Fruit fly (Drosophila melanogaster) whole organism, embryonic: ENCODE measurements around the gene CG5157.
A peak's percentile ranks its signal among the peaks of the same experiment; 100 is the strongest.

Experiments
- ATbp ChIP-seq: fragments of 200-800 bp; sonication (Bioruptor generic); optimal IDR thresholded peaks from 2 replicates; lab custom pipeline; 2017; ENCODE audit warnings: missing biosample characterization, mild to moderate bottlenecking, missing genetic modification characterization, missing genetic modification reagents
- Asciz ChIP-seq: fragments of 200-800 bp; sonication (Bioruptor generic); optimal IDR thresholded peaks from 2 replicates; lab custom pipeline; 2017; ENCODE audit warnings: missing biosample characterization, mild to moderate bottlenecking, missing genetic modification characterization, missing genetic modification reagents
- CG10321 ChIP-seq: fragments of 200-800 bp; sonication (Bioruptor generic); IDR thresholded peaks from 2 replicates; pipeline ENCODE4 v1.3.6; 2022; ENCODE audit warnings: missing biosample characterization, missing genetic modification characterization
- CG11093 ChIP-seq: fragments of 200-800 bp; sonication (Bioruptor generic); IDR thresholded peaks from 3 replicates; pipeline ENCODE4 v1.3.6; 2022; ENCODE audit warnings: missing biosample characterization, missing genetic modification characterization
- CG11456 ChIP-seq: fragments of 200-800 bp; sonication (Bioruptor generic); IDR thresholded peaks from 3 replicates; pipeline ENCODE4 v1.3.6; 2022; ENCODE audit warnings: missing biosample characterization, missing genetic modification characterization
- CG11504 ChIP-seq: fragments of 200-800 bp; sonication (Bioruptor generic); optimal IDR thresholded peaks from 3 replicates; lab custom pipeline; 2019; ENCODE audit warnings: missing biosample characterization, mild to moderate bottlenecking, missing genetic modification characterization, moderate library complexity
- CG15269 ChIP-seq: fragments of 200-800 bp; sonication (Bioruptor generic); optimal IDR thresholded peaks from 2 replicates; lab custom pipeline; 2018; ENCODE audit warnings: missing biosample characterization, mild to moderate bottlenecking, missing genetic modification characterization, moderate library complexity
- CG17361 ChIP-seq: fragments of 200-800 bp; sonication (Bioruptor generic); IDR thresholded peaks from 3 replicates; pipeline ENCODE4 v1.3.6; 2022; ENCODE audit warnings: missing biosample characterization, missing genetic modification characterization
- CG18262 ChIP-seq: fragments of 200-800 bp; optimal IDR thresholded peaks from 3 replicates; lab custom pipeline; 2019; ENCODE audit warnings: missing biosample characterization, mild to moderate bottlenecking, missing genetic modification characterization, moderate library complexity
- CG2712 ChIP-seq: fragments of 200-800 bp; optimal IDR thresholded peaks from 3 replicates; lab custom pipeline; 2019; ENCODE audit warnings: missing biosample characterization, mild to moderate bottlenecking, missing genetic modification characterization, moderate library complexity
- CG30020 ChIP-seq: fragments of 200-800 bp; optimal IDR thresholded peaks from 2 replicates; lab custom pipeline; 2019; ENCODE audit warnings: missing biosample characterization, mild to moderate bottlenecking, missing genetic modification characterization, moderate library complexity
- CG31441 ChIP-seq: fragments of 200-800 bp; sonication (Bioruptor generic); IDR thresholded peaks from 2 replicates; pipeline ENCODE4 v1.3.6; 2022; ENCODE audit warnings: missing biosample characterization, missing genetic modification characterization
- CG32772 ChIP-seq: fragments of 200-800 bp; sonication (Bioruptor generic); IDR thresholded peaks from 2 replicates; pipeline ENCODE4 v1.3.6; 2022; ENCODE audit warnings: missing biosample characterization, missing genetic modification characterization
- CG3995 ChIP-seq: fragments of 200-800 bp; sonication (Bioruptor generic); optimal IDR thresholded peaks from 3 replicates; lab custom pipeline; 2016; ENCODE audit warnings: missing biosample characterization, missing genetic modification characterization
- CG4282 ChIP-seq: fragments of 200-800 bp; sonication (Bioruptor generic); optimal IDR thresholded peaks from 2 replicates; lab custom pipeline; 2016; ENCODE audit warnings: missing biosample characterization, missing genetic modification characterization
- CG6765 ChIP-seq: fragments of 200-800 bp; sonication (Bioruptor generic); optimal IDR thresholded peaks from 3 replicates; lab custom pipeline; 2017; ENCODE audit warnings: missing biosample characterization, mild to moderate bottlenecking, missing genetic modification characterization
- CG6791 ChIP-seq: fragments of 200-800 bp; sonication (Bioruptor generic); IDR thresholded peaks from 3 replicates; pipeline ENCODE4 v1.3.6; 2022; ENCODE audit warnings: missing biosample characterization, missing genetic modification characterization; ENCODE audit not compliant: partially characterized antibody
- CG6854 ChIP-seq: fragments of 200-800 bp; sonication (Bioruptor generic); optimal IDR thresholded peaks from 3 replicates; lab custom pipeline; 2017; ENCODE audit warnings: missing biosample characterization, mild to moderate bottlenecking, missing genetic modification characterization
- CG9215 ChIP-seq: fragments of 200-800 bp; sonication (Bioruptor generic); IDR thresholded peaks from 2 replicates; pipeline ENCODE4 v1.3.6; 2022; ENCODE audit warnings: missing biosample characterization, missing genetic modification characterization
- Ets65A ChIP-seq: fragments of 200-800 bp; sonication (Bioruptor generic); peaks from one replicate; lab custom pipeline; 2016; ENCODE audit warnings: missing biosample characterization, missing genetic modification characterization
- Fer1 ChIP-seq: fragments of 200-800 bp; sonication (Bioruptor generic); optimal IDR thresholded peaks from 2 replicates; lab custom pipeline; 2017; ENCODE audit warnings: missing biosample characterization, mild to moderate bottlenecking, missing genetic modification characterization
- H15 ChIP-seq: fragments of 200-800 bp; sonication (Bioruptor generic); IDR thresholded peaks from 3 replicates; pipeline ENCODE4 v1.3.6; 2022; ENCODE audit warnings: missing biosample characterization, missing genetic modification characterization
- Hr51 ChIP-seq, 2 experiments: fragments of 200-800 bp; sonication (Bioruptor generic); optimal IDR thresholded peaks; 2 replicates in 1 of 2; 3 replicates in 1 of 2; lab custom pipeline; 2016 to 2018; ENCODE audit warnings: missing biosample characterization in 2 of 2, missing genetic modification characterization in 2 of 2, mild to moderate bottlenecking in 1 of 2, moderate library complexity in 1 of 2
- MTF-1 ChIP-seq: fragments of 200-800 bp; sonication (Bioruptor generic); optimal IDR thresholded peaks from 2 replicates; lab custom pipeline; 2018; ENCODE audit warnings: missing biosample characterization, mild to moderate bottlenecking, missing genetic modification characterization, borderline replicate concordance
- Med ChIP-seq: fragments of 200-800 bp; sonication (Bioruptor generic); peaks from one replicate; lab custom pipeline; 2016; ENCODE audit warnings: missing biosample characterization, missing genetic modification characterization, mild to moderate bottlenecking, inconsistent platforms, moderate library complexity
- Mrtf ChIP-seq: fragments of 200-800 bp; sonication (Bioruptor generic); IDR thresholded peaks from 3 replicates; pipeline ENCODE4 v1.3.6; 2022; ENCODE audit warnings: missing biosample characterization, missing genetic modification characterization
- Usf ChIP-seq: fragments of 200-800 bp; sonication (Bioruptor generic); optimal IDR thresholded peaks from 2 replicates; lab custom pipeline; 2017; ENCODE audit warnings: missing genotype, missing biosample characterization, missing genetic modification characterization
- Xrp1 ChIP-seq: fragments of 200-800 bp; sonication (Bioruptor generic); IDR thresholded peaks from 2 replicates; pipeline ENCODE4 v1.3.6; 2022; ENCODE audit warnings: missing biosample characterization, missing genetic modification characterization
- bsh ChIP-seq, 2 experiments: fragments of 200-800 bp; sonication (Bioruptor generic); optimal IDR thresholded peaks; 2 replicates each; lab custom pipeline; 2017 to 2018; ENCODE audit warnings: mild to moderate bottlenecking in 2 of 2, missing biosample characterization in 2 of 2, missing genetic modification characterization in 2 of 2, moderate library complexity in 1 of 2
- cwo ChIP-seq: fragments of 200-800 bp; sonication (Bioruptor generic); optimal IDR thresholded peaks from 3 replicates; lab custom pipeline; 2017; ENCODE audit warnings: missing biosample characterization, missing genetic modification characterization, mild to moderate bottlenecking, moderate library complexity, missing genetic modification reagents
- gcm2 ChIP-seq: fragments of 200-800 bp; sonication (Bioruptor generic); optimal IDR thresholded peaks from 2 replicates; lab custom pipeline; 2016; ENCODE audit warnings: missing biosample characterization, missing genetic modification characterization
- gem ChIP-seq: fragments of 200-800 bp; sonication (Bioruptor generic); optimal IDR thresholded peaks from 2 replicates; lab custom pipeline; 2019; ENCODE audit warnings: missing biosample characterization, mild to moderate bottlenecking, missing genetic modification characterization, moderate library complexity
- ham ChIP-seq: fragments of 200-800 bp; sonication (Bioruptor generic); IDR thresholded peaks from 2 replicates; pipeline ENCODE4 v1.3.6; 2022; ENCODE audit warnings: missing biosample characterization, missing genetic modification characterization
- hb ChIP-seq: fragments of 200-800 bp; sonication (Bioruptor generic); IDR thresholded peaks from 3 replicates; pipeline ENCODE4 v1.3.6; 2022; ENCODE audit warnings: missing biosample characterization, missing genetic modification characterization; ENCODE audit not compliant: partially characterized antibody
- lola ChIP-seq, 3 experiments: fragments of >200 bp in 2 of 3; fragments of 200-800 bp in 1 of 3; sonication (Bioruptor generic) in 1 of 3; optimal IDR thresholded peaks; 2 replicates each; lab custom pipeline; 2017 to 2019; ENCODE audit warnings: missing biosample characterization in 3 of 3, missing genetic modification characterization in 3 of 3, mild to moderate bottlenecking in 1 of 3, moderate library complexity in 1 of 3
- oc ChIP-seq: fragments of 200-800 bp; sonication (Bioruptor generic); optimal IDR thresholded peaks from 2 replicates; lab custom pipeline; 2018; ENCODE audit warnings: missing biosample characterization, mild to moderate bottlenecking, missing genetic modification characterization, moderate library complexity
- phol ChIP-seq: fragments of 200-800 bp; sonication (Bioruptor generic); optimal IDR thresholded peaks from 3 replicates; lab custom pipeline; 2018; ENCODE audit warnings: missing biosample characterization, mild to moderate bottlenecking, missing genetic modification characterization, moderate library complexity
- pnt ChIP-seq: fragments of 200-800 bp; sonication (Bioruptor generic); optimal IDR thresholded peaks from 3 replicates; lab custom pipeline; 2016; ENCODE audit warnings: missing biosample characterization, missing genetic modification characterization
- shn ChIP-seq: fragments of 200-800 bp; sonication (Bioruptor generic); optimal IDR thresholded peaks from 3 replicates; lab custom pipeline; 2016; ENCODE audit warnings: missing biosample characterization, missing genetic modification characterization
- slou ChIP-seq: fragments of 200-800 bp; sonication (Bioruptor generic); optimal IDR thresholded peaks from 3 replicates; lab custom pipeline; 2016; ENCODE audit warnings: missing biosample characterization, missing genetic modification characterization
- slp2 ChIP-seq: fragments of 200-800 bp; sonication (Bioruptor generic); optimal IDR thresholded peaks from 2 replicates; lab custom pipeline; 2016; ENCODE audit warnings: missing biosample characterization, missing genetic modification characterization
- sob ChIP-seq: fragments of 200-800 bp; sonication (Bioruptor generic); IDR thresholded peaks from 2 replicates; pipeline ENCODE4 v1.3.6; 2022; ENCODE audit warnings: missing biosample characterization, missing genetic modification characterization
- sug ChIP-seq: fragments of 200-800 bp; optimal IDR thresholded peaks from 2 replicates; lab custom pipeline; 2019; ENCODE audit warnings: missing biosample characterization, mild to moderate bottlenecking, missing genetic modification characterization, moderate library complexity
- zfh1 ChIP-seq: fragments of 200-800 bp; sonication (Bioruptor generic); IDR thresholded peaks from 3 replicates; pipeline ENCODE4 v1.3.6; 2022; ENCODE audit warnings: missing biosample characterization, missing genetic modification characterization

Gene CG5157

dm6 chr3L:16170006-16170405 is 32.3 kb upstream of the CG5157 start, which contains the start of gene CG33796 (continued):
- TF ChIP-seq lola (GFP tag; optimal IDR thresholded peaks at IDR 0.05; lab: Kevin White, UChicago), result no peak
- TF ChIP-seq shn (GFP tag; lab: Kevin White, UChicago), result no peak
- TF ChIP-seq, all 482 proteins: peak for 0

- TF ChIP-seq Med (GFP tag; lab: Kevin White, UChicago) (peak; percentile 50), gem (tag; lab: Kevin White, UChicago) (peak; percentile 22), CG6765 (GFP tag; lab: Kevin White, UChicago) (no peak), Usf (no peak), H15 (GFP tag; lab: Robert Waterston, UW) (no peak), gcm2 (GFP tag; lab: Kevin White, UChicago) (no peak), shn (GFP tag; lab: Kevin White, UChicago) (no peak), Ets65A (GFP tag; lab: Kevin White, UChicago) (peak; percentile 36), Fer1 (GFP tag; lab: Kevin White, UChicago) (no peak), ham (0 out of 2 replicates have a peak, but pooled peaks have one; percentile 21), CG11093 (GFP tag; lab: Robert Waterston, UW) (no peak), CG9215 (GFP tag; lab: Robert Waterston, UW) (no peak), CG6791 (no peak), CG10321 (GFP tag; lab: Robert Waterston, UW) (no peak), hb (no peak), slp2 (GFP tag; lab: Kevin White, UChicago) (no peak), pnt (GFP tag; lab: Kevin White, UChicago) (no peak), Hr51 (GFP tag; optimal IDR thresholded peaks at IDR 0.05; lab: Kevin White, UChicago) (peak in 1 of 2 experiments; percentile 4), CG31441 (GFP tag; lab: Robert Waterston, UW) (0 out of 2 replicates have a peak, but pooled peaks have one; percentile 12), CG17361 (GFP tag; lab: Robert Waterston, UW) (0 out of 3 replicates have a peak, but pooled peaks have one; percentile 19), CG32772 (no peak), sob (GFP tag; lab: Robert Waterston, UW) (0 out of 2 replicates have a peak, but pooled peaks have one; percentile 13), MTF-1 (GFP tag; lab: Kevin White, UChicago) (no peak), oc (tag; lab: Kevin White, UChicago) (no peak), bsh (GFP tag; optimal IDR thresholded peaks at IDR 0.05; lab: Kevin White, UChicago) (peak in 1 of 2 experiments; percentile 10), slou (GFP tag; lab: Kevin White, UChicago) (no peak), CG30020 (no peak), zfh1 (GFP tag; lab: Robert Waterston, UW) (no peak), CG3995 (GFP tag; lab: Kevin White, UChicago) (no peak), CG15269 (tag; lab: Kevin White, UChicago) (no peak), Asciz (GFP tag; lab: Kevin White, UChicago) (peak; percentile 19), CG4282 (GFP tag; lab: Kevin White, UChicago) (no peak), sug (tag; lab: Kevin White, UChicago) (no peak), Xrp1 (GFP tag; lab: Robert Waterston, UW) (no peak), cwo (GFP tag; lab: Kevin White, UChicago) (no peak), CG11504 (peak; percentile 13), phol (tag; lab: Kevin White, UChicago) (peak; percentile 3), CG2712 (tag; lab: Kevin White, UChicago) (peak; percentile 15), CG11456 (GFP tag; lab: Robert Waterston, UW) (0 out of 3 replicates have a peak, but pooled peaks have one; percentile 25), CG6854 (GFP tag; lab: Kevin White, UChicago) (no peak), Mrtf (GFP tag; lab: Robert Waterston, UW) (no peak), ATbp (GFP tag; lab: Kevin White, UChicago) (peak; percentile 1), CG18262 (tag; lab: Kevin White, UChicago) (peak; percentile 27)
These were observed 31.0 kb upstream of the CG5157 start for dm6 chr3L:16168503-16169189.
